Worm (Caenorhabditis elegans) whole organism, L4 larva: Measurements from ENCODE around the gene F47B8.13.

Source experiments
- F10B5.3 ChIP-seq: sonication (generic microtip); optimal IDR thresholded peaks from 2 replicates; lab custom pipeline; 2016; ENCODE audit warnings: mild to moderate bottlenecking, missing genetic modification characterization, missing compliant biosample characterization
- F37D6.2 ChIP-seq: sonication (generic microtip); optimal IDR thresholded peaks from 2 replicates; lab custom pipeline; 2016; ENCODE audit warnings: mild to moderate bottlenecking, missing genetic modification characterization, missing compliant biosample characterization
- Y48G9A.11 ChIP-seq: fragments of 200-800 bp; sonication (Bioruptor generic); IDR thresholded peaks from 2 replicates; pipeline ENCODE4 v1.3.6; 2022; ENCODE audit warnings: missing genetic modification reagents, missing genetic modification characterization, missing compliant biosample characterization
- aha-1 ChIP-seq: fragments of 150-350 bp; peaks from one replicate; lab custom pipeline; 2014; ENCODE audit warnings: missing biosample characterization, missing genetic modification characterization
- arid-1 ChIP-seq: fragments of 200-800 bp; sonication (Bioruptor generic); conservative IDR thresholded peaks from 2 replicates; pipeline ENCODE4 v1.3.6; 2022; ENCODE audit warnings: missing genetic modification reagents, missing genetic modification characterization, missing compliant biosample characterization
- ceh-28 ChIP-seq: fragments of 150-350 bp; optimal IDR thresholded peaks from 2 replicates; lab custom pipeline; 2014; ENCODE audit warnings: missing biosample characterization, missing genetic modification reagents, missing genetic modification characterization
- ceh-32 ChIP-seq: sonication (generic microtip); optimal IDR thresholded peaks from 2 replicates; lab custom pipeline; 2016; ENCODE audit warnings: mild to moderate bottlenecking, missing genetic modification characterization, missing compliant biosample characterization; ENCODE audit not compliant: poor library complexity
- ceh-44 ChIP-seq: fragments of 200-800 bp; sonication (Bioruptor generic); IDR thresholded peaks from 2 replicates; pipeline ENCODE4 v1.3.6; 2022; ENCODE audit warnings: missing genetic modification reagents, missing genetic modification characterization, missing compliant biosample characterization
- ceh-82 ChIP-seq: sonication (generic microtip); optimal IDR thresholded peaks from 2 replicates; lab custom pipeline; 2017; ENCODE audit warnings: missing biosample characterization, missing genetic modification characterization
- daf-16 ChIP-seq, 3 experiments: sonication (generic microtip); optimal IDR thresholded peaks; 2 replicates each; lab custom pipeline; 2016 to 2017; ENCODE audit warnings: missing genetic modification characterization in 3 of 3, missing genetic modification reagents in 3 of 3, mild to moderate bottlenecking in 2 of 3, missing compliant biosample characterization in 2 of 3, missing biosample characterization in 1 of 3, moderate library complexity in 1 of 3
- egl-27 ChIP-seq: sonication (generic microtip); optimal IDR thresholded peaks from 3 replicates; lab custom pipeline; 2017; ENCODE audit warnings: missing biosample characterization, missing genetic modification reagents, missing genetic modification characterization
- fkh-10 ChIP-seq: fragments of 150-350 bp; optimal IDR thresholded peaks from 2 replicates; lab custom pipeline; 2014; ENCODE audit warnings: missing biosample characterization, missing genetic modification reagents, missing genetic modification characterization
- fos-1 ChIP-seq: fragments of 150-350 bp; optimal IDR thresholded peaks from 2 replicates; lab custom pipeline; 2014; ENCODE audit warnings: missing biosample characterization, missing genetic modification characterization
- gei-8 ChIP-seq: fragments of 200-800 bp; sonication (Bioruptor generic); optimal IDR thresholded peaks from 2 replicates; lab custom pipeline; 2018; ENCODE audit warnings: mild to moderate bottlenecking, missing genetic modification characterization, missing compliant biosample characterization
- jun-1 ChIP-seq: fragments of 150-350 bp; optimal IDR thresholded peaks from 2 replicates; lab custom pipeline; 2014; ENCODE audit warnings: missing biosample characterization, missing genetic modification reagents, missing genetic modification characterization
- lin-1 ChIP-seq: fragments of 200-800 bp; sonication (Bioruptor generic); IDR thresholded peaks from 2 replicates; pipeline ENCODE4 v1.3.6; 2022; ENCODE audit warnings: missing genetic modification reagents, missing genetic modification characterization, missing compliant biosample characterization
- lin-13 ChIP-seq: fragments of 150-350 bp; optimal IDR thresholded peaks from 2 replicates; lab custom pipeline; 2014; ENCODE audit warnings: missing biosample characterization, missing genetic modification reagents, missing genetic modification characterization
- lin-38 ChIP-seq: fragments of 200-800 bp; sonication (Bioruptor generic); IDR thresholded peaks from 2 replicates; pipeline ENCODE4 v1.3.6; 2022; ENCODE audit warnings: missing genetic modification reagents, missing genetic modification characterization, missing compliant biosample characterization
- lin-39 ChIP-seq: fragments of 150-350 bp; optimal IDR thresholded peaks from 2 replicates; lab custom pipeline; 2014; ENCODE audit warnings: missing biosample characterization, missing genetic modification reagents, missing genetic modification characterization
- madf-5 ChIP-seq, 2 experiments: fragments of 200-800 bp; sonication (Bioruptor generic); IDR thresholded peaks; 2 replicates each; pipeline ENCODE4 v1.3.6; 2022; ENCODE audit warnings: missing compliant biosample characterization in 2 of 2, missing genetic modification characterization in 2 of 2
- mep-1 ChIP-seq: fragments of 150-350 bp; sonication (generic microtip); optimal IDR thresholded peaks from 3 replicates; lab custom pipeline; 2014; ENCODE audit warnings: missing biosample characterization, missing genetic modification characterization
- mxl-2 ChIP-seq: fragments of 200-800 bp; sonication (Bioruptor generic); conservative IDR thresholded peaks from 2 replicates; pipeline ENCODE4 v1.3.6; 2022; ENCODE audit warnings: missing genetic modification reagents, missing genetic modification characterization, missing compliant biosample characterization
- mxl-3 ChIP-seq: fragments of 200-800 bp; sonication (Bioruptor generic); optimal IDR thresholded peaks from 2 replicates; lab custom pipeline; 2018; ENCODE audit warnings: mild to moderate bottlenecking, missing genetic modification characterization, missing compliant biosample characterization
- nhr-10 ChIP-seq: fragments of 150-350 bp; optimal IDR thresholded peaks from 2 replicates; lab custom pipeline; 2014; ENCODE audit warnings: missing biosample characterization, missing genetic modification characterization
- nhr-102 ChIP-seq: sonication (generic microtip); optimal IDR thresholded peaks from 2 replicates; lab custom pipeline; 2016; ENCODE audit warnings: mild to moderate bottlenecking, missing genetic modification characterization, moderate library complexity, missing compliant biosample characterization
- nhr-111 ChIP-seq: fragments of 200-800 bp; sonication (Bioruptor generic); optimal IDR thresholded peaks from 2 replicates; lab custom pipeline; 2018; ENCODE audit warnings: mild to moderate bottlenecking, missing genetic modification characterization, missing compliant biosample characterization
- nhr-6 ChIP-seq: fragments of 150-350 bp; optimal IDR thresholded peaks from 2 replicates; lab custom pipeline; 2014; ENCODE audit warnings: missing biosample characterization, missing genetic modification characterization
- nhr-76 ChIP-seq: fragments of 150-350 bp; optimal IDR thresholded peaks from 2 replicates; lab custom pipeline; 2014; ENCODE audit warnings: missing biosample characterization, missing genetic modification characterization
- nhr-77 ChIP-seq: fragments of 150-350 bp; optimal IDR thresholded peaks from 2 replicates; lab custom pipeline; 2014; ENCODE audit warnings: missing biosample characterization, missing genetic modification characterization
- pha-4 ChIP-seq, 2 experiments: fragments of 150-350 bp in 1 of 2; fragments of 200-800 bp in 1 of 2; sonication (Bioruptor generic) in 1 of 2; IDR thresholded peaks in 1 of 2; optimal IDR thresholded peaks in 1 of 2; 2 replicates each; pipeline versions ENCODE4 v1.3.6 to Lab custom; 2014 to 2022; ENCODE audit warnings: missing genetic modification characterization in 2 of 2, missing genetic modification reagents in 2 of 2, missing biosample characterization in 1 of 2, missing compliant biosample characterization in 1 of 2
- saeg-2 ChIP-seq: fragments of 200-800 bp; sonication (Bioruptor generic); IDR thresholded peaks from 2 replicates; pipeline ENCODE4 v1.3.6; 2022; ENCODE audit warnings: missing genetic modification reagents, missing genetic modification characterization, missing compliant biosample characterization
- snpc-4 ChIP-seq: fragments of 150-350 bp; optimal IDR thresholded peaks from 2 replicates; lab custom pipeline; 2014; ENCODE audit warnings: missing biosample characterization, missing genetic modification characterization
- tag-97 ChIP-seq: fragments of 200-800 bp; sonication (Bioruptor generic); IDR thresholded peaks from 2 replicates; pipeline ENCODE4 v1.3.6; 2022; ENCODE audit warnings: missing genetic modification characterization, missing compliant biosample characterization
- unc-130 ChIP-seq: sonication (generic microtip); optimal IDR thresholded peaks from 2 replicates; lab custom pipeline; 2016; ENCODE audit warnings: missing genetic modification reagents, missing genetic modification characterization, missing compliant biosample characterization
- unc-39 ChIP-seq: sonication (generic microtip); optimal IDR thresholded peaks from 2 replicates; lab custom pipeline; 2017; ENCODE audit warnings: missing biosample characterization, missing genetic modification characterization
- unc-62 ChIP-seq, 3 experiments: fragments of 150-350 bp in 1 of 3; sonication (generic microtip); optimal IDR thresholded peaks in 2 of 3; peaks in 1 of 3; 1 replicate in 1 of 3; 2 replicates in 2 of 3; lab custom pipeline; 2014 to 2017; ENCODE audit warnings: missing biosample characterization in 3 of 3, missing genetic modification characterization in 3 of 3, missing genetic modification reagents in 3 of 3, missing genotype in 1 of 3
- zag-1 ChIP-seq: fragments of 150-350 bp; optimal IDR thresholded peaks from 2 replicates; lab custom pipeline; 2014; ENCODE audit warnings: missing biosample characterization, missing genetic modification characterization
- zip-2 ChIP-seq: fragments of 150-350 bp; optimal IDR thresholded peaks from 2 replicates; lab custom pipeline; 2014; ENCODE audit warnings: missing biosample characterization, missing genetic modification characterization

The F47B8.13 gene

ce11 chrV:14316525-14316924, 3.0 kb downstream of the F47B8.13 start, which contains the start of gene F47B8.2:
TSS of gene F47B8.2 (minus strand) at chrV:14316625.
- no peak for TF ChIP-seq zag-1
- TF ChIP-seq gei-8: no peak
- no peak for TF ChIP-seq Y48G9A.11 (GFP tag; lab: Robert Waterston, UW)
- no peak for TF ChIP-seq nhr-6 (tag; lab: Kevin White, UChicago)
- TF ChIP-seq nhr-102 (tag; lab: Kevin White, UChicago): no peak
- TF ChIP-seq lin-38 (GFP tag; lab: Robert Waterston, UW): no peak
- no peak for TF ChIP-seq mxl-2 (GFP tag; lab: Robert Waterston, UW)
- no peak for TF ChIP-seq unc-130
- TF ChIP-seq saeg-2 (GFP tag; lab: Robert Waterston, UW): no peak
- TF ChIP-seq fkh-10: no peak
- no peak for TF ChIP-seq ceh-82 (tag; lab: Kevin White, UChicago)
- no peak for TF ChIP-seq madf-5 (GFP tag; IDR thresholded peaks at IDR 0.05; lab: Robert Waterston, UW)
- no peak for TF ChIP-seq mep-1 (tag; lab: Kevin White, UChicago)
- TF ChIP-seq egl-27 (tag; lab: Kevin White, UChicago): no peak
- TF ChIP-seq zip-2: no peak
- TF ChIP-seq nhr-76: no peak
- no peak for TF ChIP-seq lin-13 (GFP tag; lab: Kevin White, UChicago)
- TF ChIP-seq mxl-3: no peak
- TF ChIP-seq lin-1 (GFP tag; lab: Robert Waterston, UW): no peak
- no peak for TF ChIP-seq lin-39 (tag; lab: Kevin White, UChicago)

ce11 chrV:14314236-14314635, 5.3 kb downstream of the F47B8.13 start, which contains the start of gene F47B8.1:
TSS of gene F47B8.1 (minus strand) at chrV:14314336.
- no peak for TF ChIP-seq ceh-28 (tag; lab: Kevin White, UChicago)
- TF ChIP-seq saeg-2 (GFP tag; lab: Robert Waterston, UW): no peak
- TF ChIP-seq unc-62 (GFP tag; optimal IDR thresholded peaks at IDR 0.05 in 1 of 2; lab: Kevin White, UChicago): peak in 1 of 2 experiments; percentile 19
- TF ChIP-seq unc-62 (tag; optimal IDR thresholded peaks at IDR 0.05; lab: Kevin White, UChicago): no peak
- no peak for TF ChIP-seq aha-1 (tag; lab: Kevin White, UChicago)

- no peak for TF ChIP-seq fos-1
- TF ChIP-seq pha-4 (GFP tag; IDR thresholded peaks at IDR 0.05; lab: Robert Waterston, UW): no peak
- TF ChIP-seq pha-4 (tag; optimal IDR thresholded peaks at IDR 0.05; lab: Kevin White, UChicago): no peak
- no peak for TF ChIP-seq mep-1 (tag; lab: Kevin White, UChicago)
- no peak for TF ChIP-seq ceh-44 (GFP tag; lab: Robert Waterston, UW)
- no peak for TF ChIP-seq nhr-6 (tag; lab: Kevin White, UChicago)
- TF ChIP-seq nhr-111 (GFP tag; lab: Kevin White, UChicago): no peak
- no peak for TF ChIP-seq F37D6.2 (tag; lab: Kevin White, UChicago)
- TF ChIP-seq ceh-32 (tag; lab: Kevin White, UChicago): no peak
- no peak for TF ChIP-seq ceh-28 (tag; lab: Kevin White, UChicago)
- TF ChIP-seq F10B5.3 (tag; lab: Kevin White, UChicago): no peak
- no peak for TF ChIP-seq tag-97 (GFP tag; lab: Robert Waterston, UW)
- TF ChIP-seq daf-16 (GFP tag; optimal IDR thresholded peaks at IDR 0.05; lab: Kevin White, UChicago): no peak
- no peak for TF ChIP-seq daf-16 (tag; optimal IDR thresholded peaks at IDR 0.05; lab: Kevin White, UChicago)
- TF ChIP-seq unc-39: no peak
- TF ChIP-seq nhr-77 (tag; lab: Kevin White, UChicago): no peak
- no peak for TF ChIP-seq nhr-76
- no peak for TF ChIP-seq jun-1 (tag; lab: Kevin White, UChicago)
- TF ChIP-seq unc-62 (GFP tag; optimal IDR thresholded peaks at IDR 0.05 in 1 of 2; lab: Kevin White, UChicago): no peak
- no peak for TF ChIP-seq unc-62 (tag; optimal IDR thresholded peaks at IDR 0.05; lab: Kevin White, UChicago)
- no peak for TF ChIP-seq nhr-10 (tag; lab: Kevin White, UChicago)
- TF ChIP-seq snpc-4 (tag; lab: Kevin White, UChicago): no peak
- no peak for TF ChIP-seq arid-1
Observed at ce11 chrV:14312695-14313094, 6.8 kb downstream of the F47B8.13 start, which contains the start of gene F14D7.8. TSS of gene F14D7.8 (minus strand) at chrV:14312795.
